Worm (Caenorhabditis elegans) whole organism, L4 larva: ENCODE data around the gene dsl-4.

ENCODE experiments used
- F26F4.8 ChIP-seq: fragments of 200-800 bp; sonication (Bioruptor generic); conservative IDR thresholded peaks from 2 replicates; pipeline ENCODE4 v1.3.6; 2022; ENCODE audit warnings: missing genetic modification characterization, missing compliant biosample characterization
- F49E8.2 ChIP-seq: sonication (generic microtip); optimal IDR thresholded peaks from 2 replicates; lab custom pipeline; 2016; ENCODE audit warnings: missing compliant biosample characterization, mild to moderate bottlenecking, missing genetic modification characterization, borderline replicate concordance
- T26A8.4 ChIP-seq: fragments of 200-800 bp; sonication (Bioruptor generic); IDR thresholded peaks from 2 replicates; pipeline ENCODE4 v1.3.6; 2022; ENCODE audit warnings: missing genetic modification characterization, missing compliant biosample characterization
- Y48G9A.11 ChIP-seq: fragments of 200-800 bp; sonication (Bioruptor generic); IDR thresholded peaks from 2 replicates; pipeline ENCODE4 v1.3.6; 2022; ENCODE audit warnings: missing genetic modification reagents, missing genetic modification characterization, missing compliant biosample characterization
- ZK337.2 ChIP-seq: fragments of 200-800 bp; sonication (Bioruptor generic); IDR thresholded peaks from 2 replicates; pipeline ENCODE4 v1.3.6; 2022; ENCODE audit warnings: missing genetic modification reagents, missing genetic modification characterization, missing compliant biosample characterization
- ZK546.5 ChIP-seq, 2 experiments: sonication (generic microtip); optimal IDR thresholded peaks; 2 replicates each; lab custom pipeline; 2017; ENCODE audit warnings: missing biosample characterization in 2 of 2, missing genetic modification characterization in 2 of 2
- ama-1 ChIP-seq: fragments of 150-350 bp; optimal IDR thresholded peaks from 2 replicates; lab custom pipeline; 2014; ENCODE audit warnings: inconsistent platforms, mixed read lengths
- ceh-32 ChIP-seq: sonication (generic microtip); optimal IDR thresholded peaks from 2 replicates; lab custom pipeline; 2016; ENCODE audit warnings: mild to moderate bottlenecking, missing genetic modification characterization, missing compliant biosample characterization; ENCODE audit not compliant: poor library complexity
- ceh-44 ChIP-seq: fragments of 200-800 bp; sonication (Bioruptor generic); IDR thresholded peaks from 2 replicates; pipeline ENCODE4 v1.3.6; 2022; ENCODE audit warnings: missing genetic modification reagents, missing genetic modification characterization, missing compliant biosample characterization
- ceh-62 ChIP-seq: sonication (generic microtip); optimal IDR thresholded peaks from 2 replicates; lab custom pipeline; 2017; ENCODE audit warnings: missing biosample characterization, missing genetic modification characterization
- ceh-82 ChIP-seq: sonication (generic microtip); optimal IDR thresholded peaks from 2 replicates; lab custom pipeline; 2017; ENCODE audit warnings: missing biosample characterization, missing genetic modification characterization
- daf-12 ChIP-seq: fragments of 150-350 bp; optimal IDR thresholded peaks from 2 replicates; lab custom pipeline; 2014; ENCODE audit warnings: missing biosample characterization, missing genetic modification reagents, missing genetic modification characterization
- daf-19 ChIP-seq: fragments of 200-800 bp; sonication (Bioruptor generic); conservative IDR thresholded peaks from 2 replicates; pipeline ENCODE4 v1.3.6; 2022; ENCODE audit warnings: missing genetic modification characterization, missing compliant biosample characterization
- hif-1 ChIP-seq, 2 experiments: sonication (generic microtip); optimal IDR thresholded peaks; 2 replicates each; lab custom pipeline; 2016 to 2017; ENCODE audit warnings: missing compliant biosample characterization in 2 of 2, missing genetic modification characterization in 2 of 2, missing genetic modification reagents in 2 of 2, missing genotype in 2 of 2, mild to moderate bottlenecking in 1 of 2
- lin-15B ChIP-seq: fragments of 150-350 bp; sonication (generic microtip); optimal IDR thresholded peaks from 3 replicates; lab custom pipeline; 2014; ENCODE audit warnings: missing biosample characterization, missing genetic modification characterization
- lin-39 ChIP-seq: fragments of 150-350 bp; optimal IDR thresholded peaks from 2 replicates; lab custom pipeline; 2014; ENCODE audit warnings: missing biosample characterization, missing genetic modification reagents, missing genetic modification characterization
- lsy-2 ChIP-seq, 2 experiments: fragments of 150-350 bp in 1 of 2; sonication (generic microtip) in 1 of 2; optimal IDR thresholded peaks; 2 replicates each; lab custom pipeline; 2014 to 2017; ENCODE audit warnings: missing biosample characterization in 2 of 2, missing genetic modification characterization in 2 of 2
- madf-9 ChIP-seq: fragments of 200-800 bp; sonication (Bioruptor generic); conservative IDR thresholded peaks from 2 replicates; pipeline ENCODE4 v1.3.6; 2022; ENCODE audit warnings: missing genetic modification reagents, missing genetic modification characterization, missing compliant biosample characterization
- mdt-29 ChIP-seq: fragments of 200-800 bp; sonication (Bioruptor generic); IDR thresholded peaks from 2 replicates; pipeline ENCODE4 v1.3.6; 2022; ENCODE audit warnings: missing genetic modification reagents, missing genetic modification characterization, missing compliant biosample characterization
- mep-1 ChIP-seq: fragments of 150-350 bp; sonication (generic microtip); optimal IDR thresholded peaks from 3 replicates; lab custom pipeline; 2014; ENCODE audit warnings: missing biosample characterization, missing genetic modification characterization
- mes-2 ChIP-seq: sonication (generic microtip); optimal IDR thresholded peaks from 2 replicates; lab custom pipeline; 2016; ENCODE audit warnings: missing genotype, mild to moderate bottlenecking, missing genetic modification characterization, missing compliant biosample characterization; ENCODE audit not compliant: poor library complexity, severe bottlenecking
- mxl-2 ChIP-seq: fragments of 200-800 bp; sonication (Bioruptor generic); conservative IDR thresholded peaks from 2 replicates; pipeline ENCODE4 v1.3.6; 2022; ENCODE audit warnings: missing genetic modification reagents, missing genetic modification characterization, missing compliant biosample characterization
- mxl-3 ChIP-seq: fragments of 200-800 bp; sonication (Bioruptor generic); optimal IDR thresholded peaks from 2 replicates; lab custom pipeline; 2018; ENCODE audit warnings: mild to moderate bottlenecking, missing genetic modification characterization, missing compliant biosample characterization
- nhr-10 ChIP-seq: fragments of 150-350 bp; optimal IDR thresholded peaks from 2 replicates; lab custom pipeline; 2014; ENCODE audit warnings: missing biosample characterization, missing genetic modification characterization
- nhr-102 ChIP-seq: sonication (generic microtip); optimal IDR thresholded peaks from 2 replicates; lab custom pipeline; 2016; ENCODE audit warnings: mild to moderate bottlenecking, missing genetic modification characterization, moderate library complexity, missing compliant biosample characterization
- nhr-111 ChIP-seq: fragments of 200-800 bp; sonication (Bioruptor generic); optimal IDR thresholded peaks from 2 replicates; lab custom pipeline; 2018; ENCODE audit warnings: mild to moderate bottlenecking, missing genetic modification characterization, missing compliant biosample characterization
- nhr-6 ChIP-seq: fragments of 150-350 bp; optimal IDR thresholded peaks from 2 replicates; lab custom pipeline; 2014; ENCODE audit warnings: missing biosample characterization, missing genetic modification characterization
- nhr-77 ChIP-seq: fragments of 150-350 bp; optimal IDR thresholded peaks from 2 replicates; lab custom pipeline; 2014; ENCODE audit warnings: missing biosample characterization, missing genetic modification characterization
- pha-4 ChIP-seq, 2 experiments: fragments of 150-350 bp in 1 of 2; fragments of 200-800 bp in 1 of 2; sonication (Bioruptor generic) in 1 of 2; IDR thresholded peaks in 1 of 2; optimal IDR thresholded peaks in 1 of 2; 2 replicates each; pipeline versions ENCODE4 v1.3.6 to Lab custom; 2014 to 2022; ENCODE audit warnings: missing genetic modification characterization in 2 of 2, missing genetic modification reagents in 2 of 2, missing biosample characterization in 1 of 2, missing compliant biosample characterization in 1 of 2
- pqm-1 ChIP-seq: sonication (generic microtip); optimal IDR thresholded peaks from 2 replicates; lab custom pipeline; 2017; ENCODE audit warnings: missing biosample characterization, missing genetic modification characterization
- rbr-2 ChIP-seq: sonication (generic microtip); optimal IDR thresholded peaks from 2 replicates; lab custom pipeline; 2016; ENCODE audit warnings: missing genotype, missing genetic modification characterization, missing compliant biosample characterization
- saeg-2 ChIP-seq: fragments of 200-800 bp; sonication (Bioruptor generic); IDR thresholded peaks from 2 replicates; pipeline ENCODE4 v1.3.6; 2022; ENCODE audit warnings: missing genetic modification reagents, missing genetic modification characterization, missing compliant biosample characterization
- snpc-4 ChIP-seq: fragments of 150-350 bp; optimal IDR thresholded peaks from 2 replicates; lab custom pipeline; 2014; ENCODE audit warnings: missing biosample characterization, missing genetic modification characterization
- tag-97 ChIP-seq: fragments of 200-800 bp; sonication (Bioruptor generic); IDR thresholded peaks from 2 replicates; pipeline ENCODE4 v1.3.6; 2022; ENCODE audit warnings: missing genetic modification characterization, missing compliant biosample characterization
- unc-130 ChIP-seq: sonication (generic microtip); optimal IDR thresholded peaks from 2 replicates; lab custom pipeline; 2016; ENCODE audit warnings: missing genetic modification reagents, missing genetic modification characterization, missing compliant biosample characterization
- unc-39 ChIP-seq: sonication (generic microtip); optimal IDR thresholded peaks from 2 replicates; lab custom pipeline; 2017; ENCODE audit warnings: missing biosample characterization, missing genetic modification characterization
- unc-62 ChIP-seq, 3 experiments: fragments of 150-350 bp in 1 of 3; sonication (generic microtip); optimal IDR thresholded peaks in 2 of 3; peaks in 1 of 3; 1 replicate in 1 of 3; 2 replicates in 2 of 3; lab custom pipeline; 2014 to 2017; ENCODE audit warnings: missing biosample characterization in 3 of 3, missing genetic modification characterization in 3 of 3, missing genetic modification reagents in 3 of 3, missing genotype in 1 of 3
- zip-11 ChIP-seq: fragments of 200-800 bp; sonication (Bioruptor generic); IDR thresholded peaks from 2 replicates; pipeline ENCODE4 v1.3.6; 2022; ENCODE audit warnings: missing genetic modification characterization, missing compliant biosample characterization
- zip-2 ChIP-seq: fragments of 150-350 bp; optimal IDR thresholded peaks from 2 replicates; lab custom pipeline; 2014; ENCODE audit warnings: missing biosample characterization, missing genetic modification characterization
- ztf-7 ChIP-seq: fragments of 150-350 bp; optimal IDR thresholded peaks from 2 replicates; lab custom pipeline; 2014; ENCODE audit warnings: missing biosample characterization, missing genetic modification characterization

dsl-4 gene

ce11 chrX:14101986-14102385 lies 11.8 kb downstream of the dsl-4 start, which contains the start of gene F16B12.6 (continued):
- TF ChIP-seq daf-19 (GFP tag; lab: Robert Waterston, UW) (no peak), rbr-2 (tag; lab: Kevin White, UChicago) (peak; percentile 79), unc-39 (tag; lab: Kevin White, UChicago) (no peak), nhr-6 (tag; lab: Kevin White, UChicago) (peak; percentile 73), ZK546.5 (tag; optimal IDR thresholded peaks at IDR 0.05; lab: Kevin White, UChicago) (no peak), F49E8.2 (tag; lab: Kevin White, UChicago) (no peak), nhr-10 (tag; lab: Kevin White, UChicago) (no peak), Y48G9A.11 (GFP tag; lab: Robert Waterston, UW) (no peak), ZK337.2 (GFP tag; lab: Robert Waterston, UW) (no peak), ztf-7 (tag; lab: Kevin White, UChicago) (no peak), zip-2 (tag; lab: Kevin White, UChicago) (no peak), hif-1 (tag; optimal IDR thresholded peaks at IDR 0.05; lab: Kevin White, UChicago) (peak in 1 of 2 experiments; percentile 53), saeg-2 (no peak), ceh-62 (tag; lab: Kevin White, UChicago) (no peak), madf-9 (GFP tag; lab: Robert Waterston, UW) (no peak), nhr-77 (tag; lab: Kevin White, UChicago) (peak; percentile 43), pqm-1 (tag; lab: Kevin White, UChicago) (no peak), nhr-111 (no peak), mxl-2 (GFP tag; lab: Robert Waterston, UW) (no peak), unc-130 (GFP tag; lab: Kevin White, UChicago) (no peak), daf-12 (tag; lab: Kevin White, UChicago) (no peak), F26F4.8 (GFP tag; lab: Robert Waterston, UW) (no peak), ceh-82 (tag; lab: Kevin White, UChicago) (no peak), ceh-44 (GFP tag; lab: Robert Waterston, UW) (no peak), ama-1 (no peak), nhr-102 (tag; lab: Kevin White, UChicago) (no peak), pha-4 (GFP tag; IDR thresholded peaks at IDR 0.05; lab: Robert Waterston, UW) (no peak), pha-4 (tag; optimal IDR thresholded peaks at IDR 0.05; lab: Kevin White, UChicago) (no peak), lin-15B (tag; lab: Kevin White, UChicago) (no peak), ceh-32 (no peak), mep-1 (tag; lab: Kevin White, UChicago) (peak; percentile 85), mdt-29 (no peak), tag-97 (GFP tag; lab: Robert Waterston, UW) (no peak), T26A8.4 (peak; percentile 47; the same call in 1 of the 2 replicates), lin-39 (tag; lab: Kevin White, UChicago) (no peak), mes-2 (tag; lab: Kevin White, UChicago) (peak; percentile 77), mxl-3 (GFP tag; lab: Kevin White, UChicago) (peak; percentile 46), zip-11 (no peak), snpc-4 (no peak)

ce11 chrX:14102474-14102873 lies 12.3 kb downstream of the dsl-4 start:
- TF ChIP-seq unc-62 (GFP tag; optimal IDR thresholded peaks at IDR 0.05 in 1 of 2; lab: Kevin White, UChicago) (peak in 1 of 2 experiments; percentile 95), unc-62 (tag; optimal IDR thresholded peaks at IDR 0.05; lab: Kevin White, UChicago) (no peak), lsy-2 (tag; optimal IDR thresholded peaks at IDR 0.05; lab: Kevin White, UChicago) (no peak)
